Fruit fly (Drosophila melanogaster) whole organism, embryonic: Measurements from ENCODE around the gene Phb1.
A peak's percentile ranks its signal among the peaks of the same experiment; 100 is the strongest.

Source experiments
- CG10209 ChIP-seq: fragments of 200-800 bp; sonication (Bioruptor generic); optimal IDR thresholded peaks from 3 replicates; lab custom pipeline; 2017; ENCODE audit warnings: missing biosample characterization, mild to moderate bottlenecking, missing genetic modification characterization, missing genetic modification reagents
- CG10462 ChIP-seq: fragments of 200-800 bp; sonication (Bioruptor generic); optimal IDR thresholded peaks from 2 replicates; lab custom pipeline; 2016; ENCODE audit warnings: missing biosample characterization, missing genetic modification characterization
- CG10654 ChIP-seq: fragments of 200-800 bp; sonication (Bioruptor generic); optimal IDR thresholded peaks from 2 replicates; lab custom pipeline; 2016; ENCODE audit warnings: missing biosample characterization, missing genetic modification characterization
- CG14667 ChIP-seq: fragments of 200-800 bp; sonication (Bioruptor generic); IDR thresholded peaks from 2 replicates; pipeline ENCODE4 v1.3.6; 2022; ENCODE audit warnings: missing biosample characterization, missing genetic modification characterization
- CG1529 ChIP-seq: fragments of 200-800 bp; sonication (Bioruptor generic); optimal IDR thresholded peaks from 3 replicates; lab custom pipeline; 2018; ENCODE audit warnings: missing biosample characterization, missing genetic modification characterization
- CG18011 ChIP-seq: fragments of 200-800 bp; sonication (Bioruptor generic); optimal IDR thresholded peaks from 2 replicates; lab custom pipeline; 2017; ENCODE audit warnings: missing biosample characterization, missing genetic modification characterization, mild to moderate bottlenecking, moderate library complexity, missing genotype
- CG2129 ChIP-seq: fragments of 200-800 bp; sonication (Bioruptor generic); IDR thresholded peaks from 2 replicates; pipeline ENCODE4 v1.3.6; 2022; ENCODE audit warnings: missing biosample characterization, missing genetic modification characterization; ENCODE audit not compliant: partially characterized antibody
- CG4617 ChIP-seq: fragments of 200-800 bp; sonication (Bioruptor generic); optimal IDR thresholded peaks from 3 replicates; lab custom pipeline; 2016; ENCODE audit warnings: missing biosample characterization, missing genetic modification characterization, borderline replicate concordance
- CG5245 ChIP-seq: fragments of 200-800 bp; sonication (Bioruptor generic); optimal IDR thresholded peaks from 3 replicates; lab custom pipeline; 2016; ENCODE audit warnings: missing biosample characterization, missing genetic modification characterization
- CG5953 ChIP-seq: fragments of 200-800 bp; sonication (Bioruptor generic); IDR thresholded peaks from 2 replicates; pipeline ENCODE4 v1.3.6; 2022; ENCODE audit warnings: missing biosample characterization, missing genetic modification characterization
- CG6791 ChIP-seq: fragments of 200-800 bp; sonication (Bioruptor generic); IDR thresholded peaks from 3 replicates; pipeline ENCODE4 v1.3.6; 2022; ENCODE audit warnings: missing biosample characterization, missing genetic modification characterization; ENCODE audit not compliant: partially characterized antibody
- CG7372 ChIP-seq: fragments of 200-800 bp; sonication (Bioruptor generic); IDR thresholded peaks from 2 replicates; pipeline ENCODE4 v1.3.6; 2022; ENCODE audit warnings: missing biosample characterization, missing genetic modification characterization
- CG7556 ChIP-seq: fragments of 200-800 bp; sonication (Bioruptor generic); optimal IDR thresholded peaks from 2 replicates; lab custom pipeline; 2017; ENCODE audit warnings: missing biosample characterization, mild to moderate bottlenecking, missing genetic modification characterization
- CG7745 ChIP-seq: fragments of 200-800 bp; sonication (Bioruptor generic); optimal IDR thresholded peaks from 2 replicates; lab custom pipeline; 2018; ENCODE audit warnings: missing biosample characterization, mild to moderate bottlenecking, missing genetic modification characterization, moderate library complexity
- CG8478 ChIP-seq: fragments of >200 bp; optimal IDR thresholded peaks from 2 replicates; lab custom pipeline; 2018
- D19B ChIP-seq: fragments of 200-800 bp; sonication (Bioruptor generic); optimal IDR thresholded peaks from 2 replicates; lab custom pipeline; 2017; ENCODE audit warnings: missing biosample characterization, mild to moderate bottlenecking, missing genetic modification characterization
- Dfd ChIP-seq, 2 experiments: fragments of >200 bp; optimal IDR thresholded peaks; 2 replicates each; lab custom pipeline; 2017; ENCODE audit warnings: missing biosample characterization in 2 of 2, missing genetic modification characterization in 2 of 2
- Elba2 ChIP-seq: fragments of 200-800 bp; sonication (Bioruptor generic); optimal IDR thresholded peaks from 3 replicates; lab custom pipeline; 2016; ENCODE audit warnings: missing biosample characterization, missing genetic modification characterization
- Fer2 ChIP-seq: fragments of 200-800 bp; sonication (Bioruptor generic); optimal IDR thresholded peaks from 2 replicates; lab custom pipeline; 2018; ENCODE audit warnings: missing biosample characterization, mild to moderate bottlenecking, missing genetic modification characterization, moderate library complexity
- HLHmδ ChIP-seq: fragments of 200-800 bp; sonication (Bioruptor generic); optimal IDR thresholded peaks from 2 replicates; lab custom pipeline; 2018; ENCODE audit warnings: missing biosample characterization, mild to moderate bottlenecking, missing genetic modification characterization, moderate library complexity
- Hmx ChIP-seq: fragments of 200-800 bp; sonication (Bioruptor generic); optimal IDR thresholded peaks from 2 replicates; lab custom pipeline; 2016; ENCODE audit warnings: missing biosample characterization, missing genetic modification characterization
- Hr51 ChIP-seq, 2 experiments: fragments of 200-800 bp; sonication (Bioruptor generic); optimal IDR thresholded peaks; 2 replicates in 1 of 2; 3 replicates in 1 of 2; lab custom pipeline; 2016 to 2018; ENCODE audit warnings: missing biosample characterization in 2 of 2, missing genetic modification characterization in 2 of 2, mild to moderate bottlenecking in 1 of 2, moderate library complexity in 1 of 2
- Lhr ChIP-seq: fragments of 200-800 bp; sonication (Bioruptor generic); optimal IDR thresholded peaks from 3 replicates; lab custom pipeline; 2017; ENCODE audit warnings: mild to moderate bottlenecking, missing biosample characterization, missing genetic modification reagents, missing genetic modification characterization
- Ravus ChIP-seq: fragments of 200-800 bp; sonication (Bioruptor generic); IDR thresholded peaks from 2 replicates; pipeline ENCODE4 v1.3.6; 2022; ENCODE audit warnings: missing biosample characterization, missing genetic modification characterization
- Sox100B ChIP-seq: fragments of 200-800 bp; sonication (Bioruptor generic); optimal IDR thresholded peaks from 3 replicates; lab custom pipeline; 2018; ENCODE audit warnings: missing biosample characterization, mild to moderate bottlenecking, missing genetic modification characterization
- Sry-δ ChIP-seq: fragments of 200-800 bp; sonication (Bioruptor generic); optimal IDR thresholded peaks from 2 replicates; lab custom pipeline; 2016; ENCODE audit warnings: missing biosample characterization, missing genetic modification characterization
- cad ChIP-seq: fragments of >200 bp; optimal IDR thresholded peaks from 2 replicates; lab custom pipeline; 2017; ENCODE audit warnings: missing biosample characterization, missing genetic modification characterization
- chm ChIP-seq: fragments of 200-800 bp; sonication (Bioruptor generic); IDR thresholded peaks from 2 replicates; pipeline ENCODE4 v1.3.6; 2022; ENCODE audit warnings: missing biosample characterization, missing genetic modification characterization
- chn ChIP-seq: fragments of 200-800 bp; sonication (Bioruptor generic); optimal IDR thresholded peaks from 2 replicates; lab custom pipeline; 2016; ENCODE audit warnings: missing biosample characterization, missing genetic modification characterization
- cwo ChIP-seq: fragments of 200-800 bp; sonication (Bioruptor generic); optimal IDR thresholded peaks from 3 replicates; lab custom pipeline; 2017; ENCODE audit warnings: missing biosample characterization, missing genetic modification characterization, mild to moderate bottlenecking, moderate library complexity, missing genetic modification reagents
- ems ChIP-seq: fragments of 200-800 bp; sonication (Bioruptor generic); optimal IDR thresholded peaks from 3 replicates; lab custom pipeline; 2016; ENCODE audit warnings: missing biosample characterization, missing genetic modification characterization
- en ChIP-seq: fragments of 200-800 bp; sonication (Bioruptor generic); optimal IDR thresholded peaks from 2 replicates; lab custom pipeline; 2016; ENCODE audit warnings: missing biosample characterization, missing genetic modification characterization
- eve ChIP-seq, 2 experiments: fragments of >200 bp; optimal IDR thresholded peaks; 2 replicates each; lab custom pipeline; 2017; ENCODE audit warnings: missing biosample characterization in 2 of 2, missing genetic modification characterization in 2 of 2
- fd96Cb ChIP-seq: fragments of 200-800 bp; sonication (Bioruptor generic); optimal IDR thresholded peaks from 2 replicates; lab custom pipeline; 2018; ENCODE audit warnings: missing biosample characterization, mild to moderate bottlenecking, missing genetic modification characterization, moderate library complexity
- gce ChIP-seq: fragments of 200-800 bp; sonication (Bioruptor generic); IDR thresholded peaks from 3 replicates; pipeline ENCODE4 v1.3.6; 2022; ENCODE audit warnings: missing biosample characterization, missing genetic modification characterization
- hth ChIP-seq: fragments of >200 bp; optimal IDR thresholded peaks from 2 replicates; lab custom pipeline; 2017; ENCODE audit warnings: inconsistent platforms
- ken ChIP-seq: fragments of 200-800 bp; sonication (Bioruptor generic); IDR thresholded peaks from 3 replicates; pipeline ENCODE4 v1.3.6; 2022; ENCODE audit warnings: missing biosample characterization, missing genetic modification characterization
- knrl ChIP-seq: fragments of 200-800 bp; sonication (Bioruptor generic); IDR thresholded peaks from 3 replicates; pipeline ENCODE4 v1.3.6; 2022; ENCODE audit warnings: missing biosample characterization, missing genetic modification characterization; ENCODE audit not compliant: partially characterized antibody
- lmd ChIP-seq: fragments of 200-800 bp; sonication (Bioruptor generic); IDR thresholded peaks from 2 replicates; pipeline ENCODE4 v1.3.6; 2022; ENCODE audit warnings: missing biosample characterization, missing genetic modification characterization
- mam ChIP-seq: fragments of 200-800 bp; sonication (Bioruptor generic); optimal IDR thresholded peaks from 3 replicates; lab custom pipeline; 2016; ENCODE audit warnings: missing biosample characterization, missing genetic modification characterization
- mld ChIP-seq: fragments of 200-800 bp; sonication (Bioruptor generic); IDR thresholded peaks from 3 replicates; pipeline ENCODE4 v1.3.6; 2022; ENCODE audit warnings: missing biosample characterization, missing genetic modification characterization; ENCODE audit not compliant: partially characterized antibody
- nerfin-2 ChIP-seq: fragments of 200-800 bp; sonication (Bioruptor generic); IDR thresholded peaks from 2 replicates; pipeline ENCODE4 v1.3.6; 2022; ENCODE audit warnings: missing biosample characterization, missing genetic modification characterization; ENCODE audit not compliant: partially characterized antibody
- p53 ChIP-seq: fragments of 200-800 bp; sonication (Bioruptor generic); optimal IDR thresholded peaks from 2 replicates; lab custom pipeline; 2016; ENCODE audit warnings: missing biosample characterization, missing genetic modification characterization
- peb ChIP-seq: fragments of 200-800 bp; sonication (Bioruptor generic); IDR thresholded peaks from 2 replicates; pipeline ENCODE4 v1.3.6; 2022; ENCODE audit warnings: missing biosample characterization, missing genetic modification characterization
- schlank ChIP-seq: fragments of 200-800 bp; sonication (Bioruptor generic); optimal IDR thresholded peaks from 2 replicates; lab custom pipeline; 2018; ENCODE audit warnings: missing biosample characterization, mild to moderate bottlenecking, missing genetic modification characterization
- sisA ChIP-seq: fragments of 200-800 bp; sonication (Bioruptor generic); IDR thresholded peaks from 2 replicates; pipeline ENCODE4 v1.3.6; 2022; ENCODE audit warnings: missing biosample characterization, missing genetic modification characterization
- tin ChIP-seq: fragments of 200-800 bp; sonication (Bioruptor generic); optimal IDR thresholded peaks from 3 replicates; lab custom pipeline; 2016; ENCODE audit warnings: missing biosample characterization, missing genetic modification characterization
- tna ChIP-seq: fragments of 200-800 bp; sonication (Bioruptor generic); IDR thresholded peaks from 2 replicates; pipeline ENCODE4 v1.3.6; 2022; ENCODE audit warnings: missing biosample characterization, missing genetic modification characterization; ENCODE audit not compliant: partially characterized antibody
- unpg ChIP-seq: fragments of 200-800 bp; sonication (Bioruptor generic); optimal IDR thresholded peaks from 3 replicates; lab custom pipeline; 2018; ENCODE audit warnings: missing biosample characterization, mild to moderate bottlenecking, missing genetic modification characterization, moderate library complexity
- vvl ChIP-seq: fragments of 200-800 bp; sonication (Bioruptor generic); IDR thresholded peaks from 2 replicates; pipeline ENCODE4 v1.3.6; 2022; ENCODE audit warnings: missing biosample characterization, missing genetic modification characterization

The Phb1 gene

dm6 chr2L:19131905-19132402 lies 8.3 kb upstream of the Phb1 start, which contains the start of the genes AsnRS and DCTN6-p27 (continued):
- TF ChIP-seq eve (GFP tag; optimal IDR thresholded peaks at IDR 0.05; lab: Kevin White, UChicago), result no peak
- peak; percentile 47 for TF ChIP-seq CG2129 (GFP tag; lab: Robert Waterston, UW)
- peak; percentile 79 for TF ChIP-seq tin (GFP tag; lab: Kevin White, UChicago)
- TF ChIP-seq cwo, result peak; percentile 53
- TF ChIP-seq mld (GFP tag; lab: Robert Waterston, UW), result peak; percentile 4; the same call in 1 of the 3 replicates
- no peak for TF ChIP-seq CG7745 (tag; lab: Kevin White, UChicago)
- TF ChIP-seq CG7556 (GFP tag; lab: Kevin White, UChicago), result peak; percentile 66
- no peak for TF ChIP-seq hth (lab: Kevin White, UChicago)
- TF ChIP-seq Lhr, result peak; percentile 19
- peak; percentile 19 for TF ChIP-seq fd96Cb (tag; lab: Kevin White, UChicago)
- TF ChIP-seq lmd (GFP tag; lab: Robert Waterston, UW), result peak; percentile 65
- peak; percentile 57 for TF ChIP-seq CG18011 (GFP tag; lab: Kevin White, UChicago)
- TF ChIP-seq peb (GFP tag; lab: Robert Waterston, UW), result no peak
- TF ChIP-seq schlank (tag; lab: Kevin White, UChicago), result peak; percentile 1
- no peak; the same call in 1 of the 2 replicates for TF ChIP-seq tna
- TF ChIP-seq Elba2 (GFP tag; lab: Kevin White, UChicago), result no peak
- peak; percentile 67; the same call in 2 of the 3 replicates for TF ChIP-seq ken (GFP tag; lab: Robert Waterston, UW)
- no peak for TF ChIP-seq en (GFP tag; lab: Kevin White, UChicago)
- peak; percentile 75; the same call in 2 of the 3 replicates for TF ChIP-seq knrl (GFP tag; lab: Robert Waterston, UW)
- TF ChIP-seq HLHmδ (GFP tag; lab: Kevin White, UChicago), result no peak
- TF ChIP-seq Sox100B, result no peak
- TF ChIP-seq mam (GFP tag; lab: Kevin White, UChicago), result peak; percentile 77
- peak; percentile 66 for TF ChIP-seq unpg (GFP tag; lab: Kevin White, UChicago)
- TF ChIP-seq CG5245 (GFP tag; lab: Kevin White, UChicago), result peak; percentile 52
- TF ChIP-seq vvl (GFP tag; lab: Robert Waterston, UW), result peak; percentile 84
- peak; percentile 70 for TF ChIP-seq Sry-δ (GFP tag; lab: Kevin White, UChicago)
- peak; percentile 58 for TF ChIP-seq CG10209 (GFP tag; lab: Kevin White, UChicago)
- no peak for TF ChIP-seq Hmx (GFP tag; lab: Kevin White, UChicago)
- TF ChIP-seq CG14667 (GFP tag; lab: Robert Waterston, UW), result peak; percentile 25; the same call in 1 of the 2 replicates
- TF ChIP-seq Ravus (GFP tag; lab: Robert Waterston, UW), result no peak
- TF ChIP-seq CG6791 (GFP tag; lab: Robert Waterston, UW), result peak; percentile 66
- TF ChIP-seq Hr51 (GFP tag; optimal IDR thresholded peaks at IDR 0.05; lab: Kevin White, UChicago), result peak; percentile 46 to 65
- peak; percentile 55 for TF ChIP-seq chn (GFP tag; lab: Kevin White, UChicago)
- TF ChIP-seq nerfin-2 (GFP tag; lab: Robert Waterston, UW), result peak; percentile 53; the same call in 1 of the 2 replicates
- TF ChIP-seq p53 (GFP tag; lab: Kevin White, UChicago), result no peak
- no peak for TF ChIP-seq Dfd (GFP tag; optimal IDR thresholded peaks at IDR 0.05; lab: Kevin White, UChicago)
- TF ChIP-seq cad (GFP tag; lab: Kevin White, UChicago), result no peak
- TF ChIP-seq CG10654 (GFP tag; lab: Kevin White, UChicago), result peak; percentile 67
- peak; percentile 18 for TF ChIP-seq CG1529 (GFP tag; lab: Kevin White, UChicago)
- no peak for TF ChIP-seq chm (GFP tag; lab: Robert Waterston, UW)
- TF ChIP-seq ems (GFP tag; lab: Kevin White, UChicago), result peak; percentile 49
- peak; percentile 76 for TF ChIP-seq CG4617 (GFP tag; lab: Kevin White, UChicago)
- TF ChIP-seq gce (GFP tag; lab: Robert Waterston, UW), result no peak
- TF ChIP-seq Fer2 (tag; lab: Kevin White, UChicago), result peak; percentile 67
- 0 out of 2 replicates have a peak, but pooled peaks have one; percentile 48 for TF ChIP-seq CG5953 (GFP tag; lab: Robert Waterston, UW)
- TF ChIP-seq D19B, result peak; percentile 16
- no peak for TF ChIP-seq CG8478
- TF ChIP-seq CG10462 (GFP tag; lab: Kevin White, UChicago), result peak; percentile 56
- TF ChIP-seq sisA (GFP tag; lab: Robert Waterston, UW), result peak; percentile 50
- no peak for TF ChIP-seq CG7372 (GFP tag; lab: Robert Waterston, UW)
